Fruit fly (Drosophila melanogaster) whole organism, embryonic: ENCODE results near the gene CG17377.
A peak's percentile ranks its signal among the peaks of the same experiment; 100 is the strongest.

Source experiments
- Ada2b ChIP-seq: fragments of 200-800 bp; sonication (Bioruptor generic); IDR thresholded peaks from 2 replicates; pipeline ENCODE4 v1.3.6; 2022; ENCODE audit warnings: missing biosample characterization, missing genetic modification characterization
- Bgb ChIP-seq: fragments of 200-800 bp; sonication (Bioruptor generic); IDR thresholded peaks from 2 replicates; pipeline ENCODE4 v1.3.6; 2022; ENCODE audit warnings: missing biosample characterization, missing genetic modification characterization; ENCODE audit not compliant: partially characterized antibody
- CG10147 ChIP-seq: fragments of 200-800 bp; sonication (Bioruptor generic); optimal IDR thresholded peaks from 2 replicates; lab custom pipeline; 2019; ENCODE audit warnings: missing biosample characterization, mild to moderate bottlenecking, missing genetic modification characterization, moderate library complexity
- CG10366 ChIP-seq: fragments of 200-800 bp; sonication (Bioruptor generic); IDR thresholded peaks from 2 replicates; pipeline ENCODE4 v1.3.6; 2022; ENCODE audit warnings: missing biosample characterization, missing genetic modification characterization
- CG11723 ChIP-seq: fragments of 200-800 bp; sonication (Bioruptor generic); optimal IDR thresholded peaks from 2 replicates; lab custom pipeline; 2017; ENCODE audit warnings: missing biosample characterization, mild to moderate bottlenecking, missing genetic modification characterization
- CG14965 ChIP-seq: fragments of 200-800 bp; sonication (Bioruptor generic); optimal IDR thresholded peaks from 2 replicates; lab custom pipeline; 2016; ENCODE audit warnings: missing biosample characterization, missing genetic modification characterization, borderline replicate concordance
- CG15269 ChIP-seq: fragments of 200-800 bp; sonication (Bioruptor generic); optimal IDR thresholded peaks from 2 replicates; lab custom pipeline; 2018; ENCODE audit warnings: missing biosample characterization, mild to moderate bottlenecking, missing genetic modification characterization, moderate library complexity
- CG1832 ChIP-seq: fragments of 200-800 bp; sonication (Bioruptor generic); optimal IDR thresholded peaks from 2 replicates; lab custom pipeline; 2017; ENCODE audit warnings: missing biosample characterization, mild to moderate bottlenecking, missing genetic modification characterization, inconsistent platforms
- CG18599 ChIP-seq: fragments of 200-800 bp; sonication (Bioruptor generic); optimal IDR thresholded peaks from 3 replicates; lab custom pipeline; 2017; ENCODE audit warnings: missing biosample characterization, missing genetic modification characterization, mild to moderate bottlenecking, moderate library complexity, missing genetic modification reagents
- CG2129 ChIP-seq: fragments of 200-800 bp; sonication (Bioruptor generic); IDR thresholded peaks from 2 replicates; pipeline ENCODE4 v1.3.6; 2022; ENCODE audit warnings: missing biosample characterization, missing genetic modification characterization; ENCODE audit not compliant: partially characterized antibody
- CG32532 ChIP-seq: fragments of 200-800 bp; sonication (Bioruptor generic); IDR thresholded peaks from 2 replicates; pipeline ENCODE4 v1.3.6; 2022; ENCODE audit warnings: missing biosample characterization, missing genetic modification characterization
- CG4404 ChIP-seq: fragments of 200-800 bp; sonication (Bioruptor generic); IDR thresholded peaks from 2 replicates; pipeline ENCODE4 v1.3.6; 2022; ENCODE audit warnings: missing biosample characterization, missing genetic modification characterization
- CG7372 ChIP-seq: fragments of 200-800 bp; sonication (Bioruptor generic); IDR thresholded peaks from 2 replicates; pipeline ENCODE4 v1.3.6; 2022; ENCODE audit warnings: missing biosample characterization, missing genetic modification characterization
- CG8478 ChIP-seq: fragments of >200 bp; optimal IDR thresholded peaks from 2 replicates; lab custom pipeline; 2018
- CG8944 ChIP-seq: fragments of 200-800 bp; sonication (Bioruptor generic); optimal IDR thresholded peaks from 3 replicates; lab custom pipeline; 2016; ENCODE audit warnings: missing biosample characterization, missing genetic modification characterization
- CHES-1-like ChIP-seq: fragments of 200-800 bp; sonication (Bioruptor generic); optimal IDR thresholded peaks from 2 replicates; lab custom pipeline; 2016; ENCODE audit warnings: missing biosample characterization, missing genetic modification characterization
- Ets65A ChIP-seq: fragments of 200-800 bp; sonication (Bioruptor generic); peaks from one replicate; lab custom pipeline; 2016; ENCODE audit warnings: missing biosample characterization, missing genetic modification characterization
- HLHmδ ChIP-seq: fragments of 200-800 bp; sonication (Bioruptor generic); optimal IDR thresholded peaks from 2 replicates; lab custom pipeline; 2018; ENCODE audit warnings: missing biosample characterization, mild to moderate bottlenecking, missing genetic modification characterization, moderate library complexity
- Hand ChIP-seq: fragments of 200-800 bp; sonication (Bioruptor generic); optimal IDR thresholded peaks from 2 replicates; lab custom pipeline; 2017; ENCODE audit warnings: mild to moderate bottlenecking, missing biosample characterization, missing genetic modification reagents, missing genetic modification characterization
- Hey ChIP-seq: fragments of 200-800 bp; sonication (Bioruptor generic); optimal IDR thresholded peaks from 3 replicates; lab custom pipeline; 2018; ENCODE audit warnings: missing biosample characterization, mild to moderate bottlenecking, missing genetic modification characterization
- Jarid2 ChIP-seq: fragments of 200-800 bp; sonication (Bioruptor generic); optimal IDR thresholded peaks from 3 replicates; lab custom pipeline; 2017; ENCODE audit warnings: mild to moderate bottlenecking, missing biosample characterization, missing genetic modification reagents, missing genetic modification characterization
- Max ChIP-seq: fragments of 200-800 bp; sonication (Bioruptor generic); optimal IDR thresholded peaks from 2 replicates; lab custom pipeline; 2016; ENCODE audit warnings: missing biosample characterization, mild to moderate bottlenecking, missing genetic modification characterization
- NC2α ChIP-seq: fragments of 200-800 bp; sonication (Bioruptor generic); optimal IDR thresholded peaks from 2 replicates; lab custom pipeline; 2016; ENCODE audit warnings: missing biosample characterization, missing genetic modification characterization
- Neu2 ChIP-seq: fragments of 200-800 bp; sonication (Bioruptor generic); optimal IDR thresholded peaks from 3 replicates; lab custom pipeline; 2016; ENCODE audit warnings: missing biosample characterization, missing genetic modification characterization, borderline replicate concordance
- Oaz ChIP-seq: fragments of 200-800 bp; sonication (Bioruptor generic); IDR thresholded peaks from 2 replicates; pipeline ENCODE4 v1.3.6; 2022; ENCODE audit warnings: missing biosample characterization, missing genetic modification characterization
- Optix ChIP-seq: fragments of 200-800 bp; sonication (Bioruptor generic); IDR thresholded peaks from 3 replicates; pipeline ENCODE4 v1.3.6; 2022; ENCODE audit warnings: missing biosample characterization, missing genetic modification characterization
- Poxn ChIP-seq: fragments of 200-800 bp; sonication (Bioruptor generic); IDR thresholded peaks from 2 replicates; pipeline ENCODE4 v1.3.6; 2022; ENCODE audit warnings: missing biosample characterization, missing genetic modification characterization
- Stat92E ChIP-seq, 3 experiments: fragments of >200 bp in 2 of 3; fragments of 200-800 bp in 1 of 3; sonication (Bioruptor generic) in 1 of 3; optimal IDR thresholded peaks; 2 replicates each; lab custom pipeline; 2017 to 2019; ENCODE audit warnings: missing biosample characterization in 3 of 3, missing genetic modification characterization in 3 of 3, mild to moderate bottlenecking in 1 of 3, moderate library complexity in 1 of 3
- TFAM ChIP-seq: fragments of 200-800 bp; sonication (Bioruptor generic); optimal IDR thresholded peaks from 2 replicates; lab custom pipeline; 2017; ENCODE audit warnings: missing biosample characterization, missing genetic modification characterization, inconsistent platforms
- ab ChIP-seq: fragments of 200-800 bp; sonication (Bioruptor generic); optimal IDR thresholded peaks from 2 replicates; lab custom pipeline; 2016; ENCODE audit warnings: missing biosample characterization, missing genetic modification characterization
- abd-A ChIP-seq: fragments of 200-800 bp; sonication (Bioruptor generic); optimal IDR thresholded peaks from 3 replicates; lab custom pipeline; 2019; ENCODE audit warnings: missing biosample characterization, mild to moderate bottlenecking, missing genetic modification characterization, moderate library complexity
- btn ChIP-seq: fragments of 200-800 bp; sonication (Bioruptor generic); optimal IDR thresholded peaks from 2 replicates; lab custom pipeline; 2016; ENCODE audit warnings: missing biosample characterization, missing genetic modification characterization
- esg ChIP-seq: fragments of 200-800 bp; sonication (Bioruptor generic); conservative IDR thresholded peaks from 2 replicates; pipeline ENCODE4 v1.3.6; 2022; ENCODE audit warnings: missing biosample characterization, missing genetic modification characterization
- hth ChIP-seq: fragments of >200 bp; optimal IDR thresholded peaks from 2 replicates; lab custom pipeline; 2017; ENCODE audit warnings: inconsistent platforms
- lbe ChIP-seq: fragments of 200-800 bp; sonication (Bioruptor generic); optimal IDR thresholded peaks from 2 replicates; lab custom pipeline; 2016; ENCODE audit warnings: missing biosample characterization, mild to moderate bottlenecking, missing genetic modification characterization
- lilli ChIP-seq: fragments of 200-800 bp; sonication (Bioruptor generic); optimal IDR thresholded peaks from 3 replicates; lab custom pipeline; 2016; ENCODE audit warnings: missing biosample characterization, missing genetic modification characterization
- mam ChIP-seq: fragments of 200-800 bp; sonication (Bioruptor generic); optimal IDR thresholded peaks from 3 replicates; lab custom pipeline; 2016; ENCODE audit warnings: missing biosample characterization, missing genetic modification characterization
- nerfin-2 ChIP-seq: fragments of 200-800 bp; sonication (Bioruptor generic); IDR thresholded peaks from 2 replicates; pipeline ENCODE4 v1.3.6; 2022; ENCODE audit warnings: missing biosample characterization, missing genetic modification characterization; ENCODE audit not compliant: partially characterized antibody
- nom ChIP-seq: fragments of 200-800 bp; sonication (Bioruptor generic); optimal IDR thresholded peaks from 2 replicates; lab custom pipeline; 2017; ENCODE audit warnings: missing biosample characterization, missing genetic modification characterization, mild to moderate bottlenecking, moderate library complexity, missing genetic modification reagents
- org-1 ChIP-seq: fragments of 200-800 bp; sonication (Bioruptor generic); optimal IDR thresholded peaks from 2 replicates; lab custom pipeline; 2017; ENCODE audit warnings: missing biosample characterization, missing genetic modification characterization
- peb ChIP-seq: fragments of 200-800 bp; sonication (Bioruptor generic); IDR thresholded peaks from 2 replicates; pipeline ENCODE4 v1.3.6; 2022; ENCODE audit warnings: missing biosample characterization, missing genetic modification characterization
- prd ChIP-seq, 3 experiments: fragments of >200 bp in 2 of 3; fragments of 200-800 bp in 1 of 3; sonication (Bioruptor generic) in 1 of 3; optimal IDR thresholded peaks in 2 of 3; IDR thresholded peaks in 1 of 3; 2 replicates in 2 of 3; 3 replicates in 1 of 3; pipeline versions ENCODE4 v1.3.6 to Lab custom; 2017 to 2022; ENCODE audit warnings: missing biosample characterization in 1 of 3, missing genetic modification characterization in 1 of 3
- psq ChIP-seq: fragments of 200-800 bp; sonication (Bioruptor generic); optimal IDR thresholded peaks from 2 replicates; lab custom pipeline; 2017; ENCODE audit warnings: missing biosample characterization, missing genetic modification characterization
- repo ChIP-seq: fragments of 200-800 bp; sonication (Bioruptor generic); optimal IDR thresholded peaks from 2 replicates; lab custom pipeline; 2016; ENCODE audit warnings: missing biosample characterization, missing genetic modification characterization
- rib ChIP-seq: fragments of 200-800 bp; sonication (Bioruptor generic); IDR thresholded peaks from 2 replicates; pipeline ENCODE4 v1.3.6; 2022; ENCODE audit warnings: missing biosample characterization, missing genetic modification characterization
- salm ChIP-seq: fragments of 200-800 bp; sonication (Bioruptor generic); optimal IDR thresholded peaks from 2 replicates; lab custom pipeline; 2018; ENCODE audit warnings: missing biosample characterization, mild to moderate bottlenecking, missing genetic modification characterization
- tap ChIP-seq: fragments of 200-800 bp; optimal IDR thresholded peaks from 3 replicates; lab custom pipeline; 2019; ENCODE audit warnings: missing biosample characterization, mild to moderate bottlenecking, missing genetic modification characterization, moderate library complexity
- tgo ChIP-seq: fragments of 200-800 bp; sonication (Bioruptor generic); IDR thresholded peaks from 3 replicates; pipeline ENCODE4 v1.3.6; 2022; ENCODE audit warnings: missing biosample characterization, missing genetic modification characterization
- tio ChIP-seq: fragments of 200-800 bp; sonication (Bioruptor generic); optimal IDR thresholded peaks from 2 replicates; lab custom pipeline; 2017; ENCODE audit warnings: missing biosample characterization, missing genetic modification characterization, inconsistent platforms
- unc-4 ChIP-seq: fragments of 200-800 bp; sonication (Bioruptor generic); IDR thresholded peaks from 2 replicates; pipeline ENCODE4 v1.3.6; 2022; ENCODE audit warnings: missing biosample characterization, missing genetic modification characterization; ENCODE audit not compliant: partially characterized antibody
- vfl ChIP-seq: fragments of 200-800 bp; sonication (Bioruptor generic); optimal IDR thresholded peaks from 2 replicates; lab custom pipeline; 2016; ENCODE audit warnings: missing biosample characterization, missing genetic modification characterization

The CG17377 gene

DNA sequence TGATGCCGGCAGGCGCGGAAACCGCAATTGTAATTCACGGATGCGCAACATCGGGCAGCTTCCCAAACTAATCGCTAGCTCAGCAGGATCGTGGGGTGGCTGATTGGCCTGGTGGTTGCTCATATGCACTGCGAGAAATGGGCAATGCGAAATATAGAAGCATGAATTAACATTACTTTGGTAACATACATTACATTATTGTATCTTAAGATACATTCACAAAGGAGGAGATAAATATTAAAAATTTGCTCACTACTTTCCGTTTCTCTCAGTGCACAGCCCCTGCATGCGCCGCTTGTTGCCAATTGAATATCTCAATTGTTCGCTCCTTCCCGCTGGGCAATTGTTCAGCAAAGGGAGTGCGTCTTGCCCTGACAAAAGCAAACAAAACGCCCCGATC lies 38.7 kb upstream of the CG17377 start (continued):
- TF ChIP-seq prd (optimal IDR thresholded peaks at IDR 0.05; lab: Kevin White, UChicago) (no peak), prd (GFP tag; IDR thresholded peaks at IDR 0.05; lab: Robert Waterston, UW) (peak; percentile 95), tgo (peak; percentile 60; the same call in 2 of the 3 replicates), Poxn (no peak), nerfin-2 (GFP tag; lab: Robert Waterston, UW) (no peak), Ets65A (GFP tag; lab: Kevin White, UChicago) (peak; percentile 96), Stat92E (GFP tag; optimal IDR thresholded peaks at IDR 0.05; lab: Kevin White, UChicago) (peak in 1 of 3 experiments; percentile 60), repo (GFP tag; lab: Kevin White, UChicago) (peak; percentile 27), Bgb (GFP tag; lab: Robert Waterston, UW) (no peak), nom (GFP tag; lab: Kevin White, UChicago) (no peak), Neu2 (GFP tag; lab: Kevin White, UChicago) (peak; percentile 16), mam (GFP tag; lab: Kevin White, UChicago) (peak; percentile 34), btn (GFP tag; lab: Kevin White, UChicago) (peak; percentile 63), CG10366 (GFP tag; lab: Robert Waterston, UW) (peak; percentile 58), HLHmδ (no peak), NC2α (GFP tag; lab: Kevin White, UChicago) (peak; percentile 44), TFAM (no peak), Optix (GFP tag; lab: Robert Waterston, UW) (peak; percentile 82), CG1832 (no peak), Oaz (no peak), esg (GFP tag; lab: Robert Waterston, UW) (peak; percentile 58), psq (GFP tag; lab: Kevin White, UChicago) (peak; percentile 3), vfl (GFP tag; lab: Kevin White, UChicago) (no peak), abd-A (tag; lab: Kevin White, UChicago) (no peak), salm (peak; percentile 20), rib (GFP tag; lab: Robert Waterston, UW) (no peak), hth (no peak), Hey (peak; percentile 81), CG32532 (GFP tag; lab: Robert Waterston, UW) (no peak), tio (GFP tag; lab: Kevin White, UChicago) (peak; percentile 38), CG11723 (GFP tag; lab: Kevin White, UChicago) (peak; percentile 55), Max (peak; percentile 48), ab (no peak), CG8478 (lab: Kevin White, UChicago) (no peak), lbe (GFP tag; lab: Kevin White, UChicago) (no peak), peb (GFP tag; lab: Robert Waterston, UW) (peak; percentile 65; the same call in 1 of the 2 replicates), lilli (GFP tag; lab: Kevin White, UChicago) (peak; percentile 25), CG10147 (GFP tag; lab: Kevin White, UChicago) (no peak), Jarid2 (GFP tag; lab: Kevin White, UChicago) (peak; percentile 44), org-1 (GFP tag; lab: Kevin White, UChicago) (peak; percentile 42), Ada2b (GFP tag; lab: Robert Waterston, UW) (peak; percentile 67), CG7372 (GFP tag; lab: Robert Waterston, UW) (peak; percentile 70), CHES-1-like (GFP tag; lab: Kevin White, UChicago) (peak; percentile 10), CG18599 (peak; percentile 48), CG8944 (peak; percentile 55), CG2129 (GFP tag; lab: Robert Waterston, UW) (no peak), unc-4 (no peak), CG4404 (GFP tag; lab: Robert Waterston, UW) (peak; percentile 88), CG14965 (GFP tag; lab: Kevin White, UChicago) (no peak), CG15269 (tag; lab: Kevin White, UChicago) (no peak), tap (tag; lab: Kevin White, UChicago) (peak; percentile 69), Hand (GFP tag; lab: Kevin White, UChicago) (no peak)
